Worm (Caenorhabditis elegans): ENCODE results near the gene fut-6.

The fut-6 gene

DNA sequence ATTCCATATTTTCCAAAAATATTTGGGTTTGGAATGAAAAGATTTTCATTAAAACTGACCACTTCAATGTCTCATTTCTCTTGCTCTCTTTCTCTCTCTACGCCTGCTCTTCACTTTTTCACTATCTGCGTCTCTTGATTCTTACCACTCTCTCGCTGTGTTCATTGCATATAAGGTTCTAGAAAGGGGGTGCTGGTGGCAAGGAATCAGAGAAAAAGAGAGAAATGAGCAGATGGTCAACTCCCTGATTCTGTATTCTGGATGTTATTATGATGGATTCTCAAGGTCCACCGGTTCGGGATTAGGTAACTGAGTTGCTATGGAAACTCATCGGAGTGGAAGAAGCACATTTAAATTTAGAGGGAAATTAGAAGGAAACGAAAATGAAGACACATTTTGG lies 15.0 kb downstream of the fut-6 start:
- TF ChIP-seq madf-6 (GFP tag; IDR thresholded peaks at IDR 0.05): no peak
- TF ChIP-seq madf-10 (tag; optimal IDR thresholded peaks at IDR 0.05): no peak
- no peak for TF ChIP-seq F33H1.4 (GFP tag; IDR thresholded peaks at IDR 0.05)
- no peak for TF ChIP-seq F57C9.4 (tag; optimal IDR thresholded peaks at IDR 0.05)
- no peak for TF ChIP-seq attf-3 (GFP tag; conservative IDR thresholded peaks at IDR 0.05)

DNA sequence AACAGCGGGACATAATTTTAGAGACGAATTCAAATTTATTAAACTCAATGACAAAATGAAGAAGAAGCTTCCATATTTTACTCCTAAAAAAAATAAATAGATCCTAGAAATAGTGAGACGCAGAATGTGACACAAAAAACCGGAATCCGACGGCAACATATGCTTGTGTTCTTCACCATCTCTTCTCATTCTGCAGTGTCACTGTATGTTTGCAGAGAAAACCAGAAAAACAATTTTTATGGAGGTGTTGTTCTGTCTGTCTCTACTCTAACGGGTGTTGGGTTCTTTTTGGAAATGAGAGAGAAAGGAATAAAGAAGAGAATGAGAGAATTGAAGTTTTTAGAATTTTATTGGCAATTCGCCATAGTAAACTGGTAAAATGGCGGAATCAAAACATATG lies 16.8 kb downstream of the fut-6 start:
- no peak for TF ChIP-seq F52B5.7 (tag; optimal IDR thresholded peaks at IDR 0.05)

DNA sequence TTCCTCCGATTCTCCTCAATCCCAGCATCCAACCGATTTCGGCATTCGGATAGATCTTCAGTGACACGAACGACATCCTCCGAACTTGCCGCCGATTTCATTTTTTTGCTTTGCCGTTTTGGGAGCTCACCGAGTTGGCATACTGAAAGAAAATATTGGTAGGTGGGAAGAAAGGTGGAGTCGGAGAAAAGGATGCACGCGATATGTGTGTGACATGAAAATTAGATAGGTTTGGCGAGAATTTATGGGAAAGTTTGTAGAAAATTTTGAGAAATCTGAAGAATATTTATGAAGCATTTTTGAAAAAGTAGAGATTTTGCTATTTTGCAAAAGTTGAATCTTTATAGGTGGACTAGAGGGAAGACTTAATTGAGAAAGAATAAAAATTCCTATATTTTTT lies 17.5 kb downstream of the fut-6 start, which contains the start of gene che-10:
che-10 (minus strand) TSS at position 101 of the 400 bp plus-strand sequence.
- TF ChIP-seq ceh-79 (tag; optimal IDR thresholded peaks at IDR 0.05) (no peak), attf-3 (GFP tag; conservative IDR thresholded peaks at IDR 0.05) (no peak), hsf-1 (GFP tag; IDR thresholded peaks at IDR 0.05) (no peak), fkh-3 (tag; optimal IDR thresholded peaks at IDR 0.05) (no peak), sea-2 (GFP tag; IDR thresholded peaks at IDR 0.05) (no peak), tlf-1 (GFP tag; optimal IDR thresholded peaks at IDR 0.05) (no peak), dox-1 (GFP tag; IDR thresholded peaks at IDR 0.05) (no peak), rpc-1 (optimal IDR thresholded peaks at IDR 0.05) (no peak), rpc-1 (tag; optimal IDR thresholded peaks at IDR 0.05) (no peak), ceh-100 (GFP tag; IDR thresholded peaks at IDR 0.05) (no peak), let-607 (tag; optimal IDR thresholded peaks at IDR 0.05) (no peak), Y53G8AR.9 (GFP tag; conservative IDR thresholded peaks at IDR 0.05) (no peak), aptf-3 (GFP tag; IDR thresholded peaks at IDR 0.05) (no peak), madf-8 (GFP tag; conservative IDR thresholded peaks at IDR 0.05) (no peak), C17E4.6 (GFP tag; IDR thresholded peaks at IDR 0.05) (no peak), repo-1 (tag; optimal IDR thresholded peaks at IDR 0.05) (no peak), lsl-1 (GFP tag; optimal IDR thresholded peaks at IDR 0.05) (no peak), somi-1 (GFP tag; optimal IDR thresholded peaks at IDR 0.05) (no peak), zim-3 (tag; optimal IDR thresholded peaks at IDR 0.05) (no peak)

DNA sequence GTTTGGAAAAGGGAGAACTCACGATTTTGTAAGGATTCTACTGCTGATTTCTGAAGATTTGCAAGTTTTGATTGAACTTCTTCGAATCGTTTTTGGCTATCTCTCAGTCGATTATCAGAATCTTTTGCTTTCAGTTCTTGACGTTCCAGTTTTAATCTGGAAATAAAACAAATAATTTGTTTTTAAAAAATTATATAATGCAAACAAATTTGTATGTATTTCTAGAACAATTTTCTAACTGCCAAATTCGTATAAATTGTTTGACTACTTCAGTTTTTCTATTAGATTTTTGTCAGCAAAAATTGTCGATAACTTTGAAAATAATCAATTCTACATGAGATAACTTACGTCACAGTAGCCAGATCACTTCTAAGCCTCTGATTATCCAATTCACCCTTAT lies 24.3 kb downstream of the fut-6 start:
- TF ChIP-seq snpc-1.3 (tag; optimal IDR thresholded peaks at IDR 0.05; ENCODE audit: insufficient read depth): no peak
- TF ChIP-seq Y56A3A.18 (GFP tag; IDR thresholded peaks at IDR 0.05): no peak
- TF ChIP-seq madf-6 (GFP tag; IDR thresholded peaks at IDR 0.05): no peak

DNA sequence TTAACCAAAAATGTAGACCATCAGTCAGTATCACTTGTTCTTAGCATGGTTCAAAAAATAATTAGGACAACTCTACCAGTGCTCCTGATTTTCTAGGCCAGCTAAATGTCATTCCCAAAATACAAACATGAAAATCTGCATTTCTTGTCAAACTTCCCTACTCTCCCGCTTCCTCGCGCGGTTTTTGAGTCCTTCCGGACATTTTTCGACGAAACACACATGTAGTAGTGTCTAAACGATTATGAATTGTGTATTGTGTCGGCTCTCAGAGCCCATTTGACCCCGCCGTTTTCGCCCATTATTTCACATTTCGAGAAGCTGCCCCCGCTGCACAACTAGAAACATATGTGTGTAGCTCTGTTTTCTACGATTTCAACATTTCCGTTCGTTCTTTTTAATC lies 29.1 kb downstream of the fut-6 start, which contains the start of gene F35D11.1:
F35D11.1 (plus strand) TSS at position 301 of the 400 bp plus-strand sequence.
- TF ChIP-seq nhr-179 (tag; optimal IDR thresholded peaks at IDR 0.05): no peak
- no peak for TF ChIP-seq F10E7.11 (tag; optimal IDR thresholded peaks at IDR 0.05)
- TF ChIP-seq ets-4 (GFP tag; optimal IDR thresholded peaks at IDR 0.05): no peak
- TF ChIP-seq ccch-3 (GFP tag; optimal IDR thresholded peaks at IDR 0.05): no peak
- TF ChIP-seq mxl-1 (tag; optimal IDR thresholded peaks at IDR 0.05): no peak
- TF ChIP-seq lir-1 (GFP tag; conservative IDR thresholded peaks at IDR 0.05): no peak
- no peak for TF ChIP-seq Y56A3A.18 (GFP tag; IDR thresholded peaks at IDR 0.05)
- no peak for TF ChIP-seq ceh-91 (GFP tag; IDR thresholded peaks at IDR 0.05)
- no peak for TF ChIP-seq ztf-28 (GFP tag; IDR thresholded peaks at IDR 0.05)
